Worm (Caenorhabditis elegans): ENCODE results near the gene F07E5.13.

Gene F07E5.13

ce11 chrII:2058985-2059384, 4.9 kb downstream of the F07E5.13 start, which contains the start of gene F07E5.5 (continued):
- TF ChIP-seq lsl-1 (GFP tag; optimal IDR thresholded peaks at IDR 0.05) (peak; percentile 82), dpl-1 (GFP tag; optimal IDR thresholded peaks at IDR 0.05) (no peak), ceh-100 (GFP tag; IDR thresholded peaks at IDR 0.05) (no peak), unc-130 (GFP tag; optimal IDR thresholded peaks at IDR 0.05) (no peak), athp-1 (tag; optimal IDR thresholded peaks at IDR 0.05) (peak; percentile 5), pha-4 (tag; optimal IDR thresholded peaks at IDR 0.05) (no peak), snpc-1.1 (tag; optimal IDR thresholded peaks at IDR 0.05; ENCODE audit: insufficient read depth) (no peak), lin-35 (GFP tag; optimal IDR thresholded peaks at IDR 0.05) (no peak), F33H1.4 (GFP tag; IDR thresholded peaks at IDR 0.05) (no peak), aptf-2 (GFP tag; conservative IDR thresholded peaks at IDR 0.05) (no peak), dox-1 (GFP tag; IDR thresholded peaks at IDR 0.05) (peak; percentile 49; the same call in 1 of the 2 replicates), nhr-120 (GFP tag; IDR thresholded peaks at IDR 0.05) (no peak), cebp-2 (GFP tag; IDR thresholded peaks at IDR 0.05) (no peak), lin-40 (tag; optimal IDR thresholded peaks at IDR 0.05) (no peak), pbrm-1 (GFP tag; IDR thresholded peaks at IDR 0.05) (no peak), nhr-80 (tag; optimal IDR thresholded peaks at IDR 0.05) (no peak), mcd-1 (GFP tag; IDR thresholded peaks at IDR 0.05) (peak; percentile 63), cebp-1 (GFP tag; IDR thresholded peaks at IDR 0.05) (no peak), cebp-1 (tag; optimal IDR thresholded peaks at IDR 0.05) (no peak), fkh-3 (tag; optimal IDR thresholded peaks at IDR 0.05) (no peak), tbp1 (GFP tag; optimal IDR thresholded peaks at IDR 0.05) (peak; percentile 12), F39B2.1 (GFP tag; IDR thresholded peaks at IDR 0.05) (no peak), ets-4 (GFP tag; optimal IDR thresholded peaks at IDR 0.05) (no peak), let-526 (GFP tag; IDR thresholded peaks at IDR 0.05) (no peak), lsy-27 (tag; optimal IDR thresholded peaks at IDR 0.05; ENCODE audit: borderline replicate concordance, insufficient read depth) (no peak), lir-1 (GFP tag; conservative IDR thresholded peaks at IDR 0.05) (no peak), hsf-1 (GFP tag; IDR thresholded peaks at IDR 0.05) (no peak), lin-54 (GFP tag; optimal IDR thresholded peaks at IDR 0.05) (peak; percentile 18), ztf-28 (GFP tag; IDR thresholded peaks at IDR 0.05) (no peak), sea-2 (GFP tag; IDR thresholded peaks at IDR 0.05) (no peak), attf-3 (GFP tag; conservative IDR thresholded peaks at IDR 0.05) (peak; percentile 20; the same call in 1 of the 2 replicates), efl-1 (GFP tag; optimal IDR thresholded peaks at IDR 0.05) (peak; percentile 16), snpc-4 (GFP tag; optimal IDR thresholded peaks at IDR 0.05) (no peak), snpc-4 (tag; optimal IDR thresholded peaks at IDR 0.05) (no peak), D2030.7 (GFP tag; IDR thresholded peaks at IDR 0.05) (peak; percentile 37; the same call in 1 of the 2 replicates), F23B12.7 (tag; optimal IDR thresholded peaks at IDR 0.05; ENCODE audit: insufficient read depth) (no peak), ztf-3 (GFP tag; optimal IDR thresholded peaks at IDR 0.05) (no peak), hmg-1.2 (GFP tag; IDR thresholded peaks at IDR 0.05) (peak; percentile 45; the same call in 1 of the 2 replicates)

ce11 chrII:2051372-2051771, 12.5 kb downstream of the F07E5.13 start, which contains the start of gene fbxb-35:
Gene fbxb-35 (plus strand): TSS chrII:2051672.
- no peak for TF ChIP-seq somi-1 (GFP tag; optimal IDR thresholded peaks at IDR 0.05)

All from whole organism, young adult.